Worm (Caenorhabditis elegans) whole organism, midembryonic: ENCODE data around the gene C44B7.5.

Experiments
- T22C8.4 ChIP-seq: fragments of 200-800 bp; sonication (Bioruptor generic); IDR thresholded peaks from 2 replicates; pipeline ENCODE4 v1.3.6; 2022; ENCODE audit warnings: missing genetic modification characterization, missing compliant biosample characterization
- cog-1 ChIP-seq: sonication (generic microtip); optimal IDR thresholded peaks from 2 replicates; lab custom pipeline; 2016; ENCODE audit warnings: missing genetic modification characterization, missing compliant biosample characterization
- flt-1 ChIP-seq: fragments of 200-800 bp; sonication (Bioruptor generic); IDR thresholded peaks from 2 replicates; pipeline ENCODE4 v1.3.6; 2022; ENCODE audit warnings: missing genetic modification characterization, missing compliant biosample characterization
- klf-2 ChIP-seq: fragments of 200-800 bp; sonication (Bioruptor generic); conservative IDR thresholded peaks from 2 replicates; pipeline ENCODE4 v1.3.6; 2022; ENCODE audit warnings: missing genetic modification reagents, missing genetic modification characterization, missing compliant biosample characterization
- ref-1 ChIP-seq: fragments of 200-800 bp; sonication (Bioruptor generic); conservative IDR thresholded peaks from 2 replicates; pipeline ENCODE4 v1.3.6; 2022; ENCODE audit warnings: missing genetic modification reagents, missing genetic modification characterization, missing compliant biosample characterization
- ztf-29 ChIP-seq: fragments of 200-800 bp; sonication (Bioruptor generic); IDR thresholded peaks from 2 replicates; pipeline ENCODE4 v1.3.6; 2022; ENCODE audit warnings: missing genetic modification reagents, missing genetic modification characterization, missing compliant biosample characterization

- TF ChIP-seq cog-1 (tag; lab: Kevin White, UChicago) (no peak), klf-2 (no peak), flt-1 (GFP tag; lab: Robert Waterston, UW) (no peak), ztf-29 (GFP tag; lab: Robert Waterston, UW) (no peak), ref-1 (no peak), T22C8.4 (GFP tag; lab: Robert Waterston, UW) (no peak)
Measured at ce11 chrII:6821832-6822231, 50.6 kb downstream of the C44B7.5 start.
